Worm (Caenorhabditis elegans) whole organism, L4 larva: ENCODE measurements around the gene pgap-2.

Experiments used
- D1046.2 ChIP-seq: fragments of 200-800 bp; sonication (Bioruptor generic); IDR thresholded peaks from 2 replicates; pipeline ENCODE4 v1.3.6; 2022; ENCODE audit warnings: missing genetic modification characterization, missing compliant biosample characterization
- F10B5.3 ChIP-seq: sonication (generic microtip); optimal IDR thresholded peaks from 2 replicates; lab custom pipeline; 2016; ENCODE audit warnings: mild to moderate bottlenecking, missing genetic modification characterization, missing compliant biosample characterization
- F37D6.2 ChIP-seq: sonication (generic microtip); optimal IDR thresholded peaks from 2 replicates; lab custom pipeline; 2016; ENCODE audit warnings: mild to moderate bottlenecking, missing genetic modification characterization, missing compliant biosample characterization
- F49E8.2 ChIP-seq: sonication (generic microtip); optimal IDR thresholded peaks from 2 replicates; lab custom pipeline; 2016; ENCODE audit warnings: missing compliant biosample characterization, mild to moderate bottlenecking, missing genetic modification characterization, borderline replicate concordance
- Y105C5A.15 ChIP-seq: fragments of 200-800 bp; sonication (Bioruptor generic); IDR thresholded peaks from 2 replicates; pipeline ENCODE4 v1.3.6; 2022; ENCODE audit warnings: missing genetic modification characterization, missing compliant biosample characterization
- Y5F2A.4 ChIP-seq: fragments of 200-800 bp; sonication (Bioruptor generic); optimal IDR thresholded peaks from 2 replicates; lab custom pipeline; 2018; ENCODE audit warnings: mild to moderate bottlenecking, missing genetic modification characterization, missing compliant biosample characterization
- ZK337.2 ChIP-seq: fragments of 200-800 bp; sonication (Bioruptor generic); IDR thresholded peaks from 2 replicates; pipeline ENCODE4 v1.3.6; 2022; ENCODE audit warnings: missing genetic modification reagents, missing genetic modification characterization, missing compliant biosample characterization
- arid-1 ChIP-seq: fragments of 200-800 bp; sonication (Bioruptor generic); conservative IDR thresholded peaks from 2 replicates; pipeline ENCODE4 v1.3.6; 2022; ENCODE audit warnings: missing genetic modification reagents, missing genetic modification characterization, missing compliant biosample characterization
- attf-4 ChIP-seq: sonication (generic microtip); optimal IDR thresholded peaks from 3 replicates; lab custom pipeline; 2017; ENCODE audit warnings: missing biosample characterization, missing genetic modification characterization
- ceh-28 ChIP-seq: fragments of 150-350 bp; optimal IDR thresholded peaks from 2 replicates; lab custom pipeline; 2014; ENCODE audit warnings: missing biosample characterization, missing genetic modification reagents, missing genetic modification characterization
- ceh-44 ChIP-seq: fragments of 200-800 bp; sonication (Bioruptor generic); IDR thresholded peaks from 2 replicates; pipeline ENCODE4 v1.3.6; 2022; ENCODE audit warnings: missing genetic modification reagents, missing genetic modification characterization, missing compliant biosample characterization
- ceh-82 ChIP-seq: sonication (generic microtip); optimal IDR thresholded peaks from 2 replicates; lab custom pipeline; 2017; ENCODE audit warnings: missing biosample characterization, missing genetic modification characterization
- daf-19 ChIP-seq: fragments of 200-800 bp; sonication (Bioruptor generic); conservative IDR thresholded peaks from 2 replicates; pipeline ENCODE4 v1.3.6; 2022; ENCODE audit warnings: missing genetic modification characterization, missing compliant biosample characterization
- dmd-8 ChIP-seq: fragments of 200-800 bp; sonication (Bioruptor generic); IDR thresholded peaks from 2 replicates; pipeline ENCODE4 v1.3.6; 2022; ENCODE audit warnings: missing genetic modification characterization, missing compliant biosample characterization
- dmd-9 ChIP-seq: fragments of 200-800 bp; sonication (Bioruptor generic); IDR thresholded peaks from 2 replicates; pipeline ENCODE4 v1.3.6; 2022; ENCODE audit warnings: missing genetic modification reagents, missing genetic modification characterization, missing compliant biosample characterization
- dve-1 ChIP-seq: sonication (generic microtip); optimal IDR thresholded peaks from 2 replicates; lab custom pipeline; 2017; ENCODE audit warnings: antibody characterized with exemption, mild to moderate bottlenecking, missing genetic modification characterization, missing compliant biosample characterization; ENCODE audit not compliant: insufficient read depth
- lim-7 ChIP-seq: fragments of 200-800 bp; sonication (Bioruptor generic); IDR thresholded peaks from 2 replicates; pipeline ENCODE4 v1.3.6; 2022; ENCODE audit warnings: missing genetic modification characterization, missing compliant biosample characterization
- lin-1 ChIP-seq: fragments of 200-800 bp; sonication (Bioruptor generic); IDR thresholded peaks from 2 replicates; pipeline ENCODE4 v1.3.6; 2022; ENCODE audit warnings: missing genetic modification reagents, missing genetic modification characterization, missing compliant biosample characterization
- lin-15B ChIP-seq: fragments of 150-350 bp; sonication (generic microtip); optimal IDR thresholded peaks from 3 replicates; lab custom pipeline; 2014; ENCODE audit warnings: missing biosample characterization, missing genetic modification characterization
- lin-39 ChIP-seq: fragments of 150-350 bp; optimal IDR thresholded peaks from 2 replicates; lab custom pipeline; 2014; ENCODE audit warnings: missing biosample characterization, missing genetic modification reagents, missing genetic modification characterization
- madf-5 ChIP-seq, 2 experiments: fragments of 200-800 bp; sonication (Bioruptor generic); IDR thresholded peaks; 2 replicates each; pipeline ENCODE4 v1.3.6; 2022; ENCODE audit warnings: missing compliant biosample characterization in 2 of 2, missing genetic modification characterization in 2 of 2
- madf-9 ChIP-seq: fragments of 200-800 bp; sonication (Bioruptor generic); conservative IDR thresholded peaks from 2 replicates; pipeline ENCODE4 v1.3.6; 2022; ENCODE audit warnings: missing genetic modification reagents, missing genetic modification characterization, missing compliant biosample characterization
- mep-1 ChIP-seq: fragments of 150-350 bp; sonication (generic microtip); optimal IDR thresholded peaks from 3 replicates; lab custom pipeline; 2014; ENCODE audit warnings: missing biosample characterization, missing genetic modification characterization
- mes-2 ChIP-seq: sonication (generic microtip); optimal IDR thresholded peaks from 2 replicates; lab custom pipeline; 2016; ENCODE audit warnings: missing genotype, mild to moderate bottlenecking, missing genetic modification characterization, missing compliant biosample characterization; ENCODE audit not compliant: poor library complexity, severe bottlenecking
- nhr-10 ChIP-seq: fragments of 150-350 bp; optimal IDR thresholded peaks from 2 replicates; lab custom pipeline; 2014; ENCODE audit warnings: missing biosample characterization, missing genetic modification characterization
- nhr-102 ChIP-seq: sonication (generic microtip); optimal IDR thresholded peaks from 2 replicates; lab custom pipeline; 2016; ENCODE audit warnings: mild to moderate bottlenecking, missing genetic modification characterization, moderate library complexity, missing compliant biosample characterization
- nhr-111 ChIP-seq: fragments of 200-800 bp; sonication (Bioruptor generic); optimal IDR thresholded peaks from 2 replicates; lab custom pipeline; 2018; ENCODE audit warnings: mild to moderate bottlenecking, missing genetic modification characterization, missing compliant biosample characterization
- nhr-237 ChIP-seq: sonication (generic microtip); optimal IDR thresholded peaks from 2 replicates; lab custom pipeline; 2017; ENCODE audit warnings: missing biosample characterization, missing genetic modification characterization
- nhr-25 ChIP-seq: sonication (generic microtip); optimal IDR thresholded peaks from 2 replicates; lab custom pipeline; 2017; ENCODE audit warnings: missing genetic modification characterization, mild to moderate bottlenecking, missing compliant biosample characterization, antibody characterized with exemption, moderate library complexity, borderline replicate concordance; ENCODE audit not compliant: insufficient read depth
- nhr-28 ChIP-seq: fragments of 150-350 bp; optimal IDR thresholded peaks from 2 replicates; lab custom pipeline; 2014; ENCODE audit warnings: missing biosample characterization, missing genetic modification characterization
- nhr-41 ChIP-seq: fragments of 200-800 bp; sonication (Bioruptor generic); IDR thresholded peaks from 2 replicates; pipeline ENCODE4 v1.3.6; 2022; ENCODE audit warnings: missing genetic modification reagents, missing genetic modification characterization, missing compliant biosample characterization
- nhr-42 ChIP-seq: fragments of 200-800 bp; sonication (Bioruptor generic); IDR thresholded peaks from 2 replicates; pipeline ENCODE4 v1.3.6; 2022; ENCODE audit warnings: missing genetic modification characterization, missing compliant biosample characterization
- nhr-48 ChIP-seq: sonication (generic microtip); optimal IDR thresholded peaks from 2 replicates; lab custom pipeline; 2016; ENCODE audit warnings: mild to moderate bottlenecking, missing genetic modification characterization, missing compliant biosample characterization
- nhr-76 ChIP-seq: fragments of 150-350 bp; optimal IDR thresholded peaks from 2 replicates; lab custom pipeline; 2014; ENCODE audit warnings: missing biosample characterization, missing genetic modification characterization
- pqm-1 ChIP-seq: sonication (generic microtip); optimal IDR thresholded peaks from 2 replicates; lab custom pipeline; 2017; ENCODE audit warnings: missing biosample characterization, missing genetic modification characterization
- rbr-2 ChIP-seq: sonication (generic microtip); optimal IDR thresholded peaks from 2 replicates; lab custom pipeline; 2016; ENCODE audit warnings: missing genotype, missing genetic modification characterization, missing compliant biosample characterization
- saeg-2 ChIP-seq: fragments of 200-800 bp; sonication (Bioruptor generic); IDR thresholded peaks from 2 replicates; pipeline ENCODE4 v1.3.6; 2022; ENCODE audit warnings: missing genetic modification reagents, missing genetic modification characterization, missing compliant biosample characterization
- sdz-12 ChIP-seq: fragments of 200-800 bp; sonication (Bioruptor generic); optimal IDR thresholded peaks from 2 replicates; lab custom pipeline; 2018; ENCODE audit warnings: mild to moderate bottlenecking, missing genetic modification characterization, missing compliant biosample characterization
- snpc-1.2 ChIP-seq: fragments of 200-800 bp; sonication (Bioruptor generic); IDR thresholded peaks from 2 replicates; pipeline ENCODE4 v1.3.6; 2022; ENCODE audit warnings: missing genetic modification reagents, missing genetic modification characterization, missing compliant biosample characterization
- tra-1 ChIP-seq: fragments of 200-800 bp; sonication (Bioruptor generic); IDR thresholded peaks from 2 replicates; pipeline ENCODE4 v1.3.6; 2022; ENCODE audit warnings: missing genetic modification reagents, missing genetic modification characterization, missing compliant biosample characterization
- unc-130 ChIP-seq: sonication (generic microtip); optimal IDR thresholded peaks from 2 replicates; lab custom pipeline; 2016; ENCODE audit warnings: missing genetic modification reagents, missing genetic modification characterization, missing compliant biosample characterization
- unc-39 ChIP-seq: sonication (generic microtip); optimal IDR thresholded peaks from 2 replicates; lab custom pipeline; 2017; ENCODE audit warnings: missing biosample characterization, missing genetic modification characterization
- unc-62 ChIP-seq, 3 experiments: fragments of 150-350 bp in 1 of 3; sonication (generic microtip); optimal IDR thresholded peaks in 2 of 3; peaks in 1 of 3; 1 replicate in 1 of 3; 2 replicates in 2 of 3; lab custom pipeline; 2014 to 2017; ENCODE audit warnings: missing biosample characterization in 3 of 3, missing genetic modification characterization in 3 of 3, missing genetic modification reagents in 3 of 3, missing genotype in 1 of 3

pgap-2 gene

ce11 chrIII:4668073-4668472 lies 37.2 kb upstream of the pgap-2 start (continued):
- no peak for TF ChIP-seq madf-5 (GFP tag; IDR thresholded peaks at IDR 0.05; lab: Robert Waterston, UW)
- no peak for TF ChIP-seq sdz-12 (GFP tag; lab: Kevin White, UChicago)
- TF ChIP-seq tra-1 (GFP tag; lab: Robert Waterston, UW) = no peak
- no peak for TF ChIP-seq nhr-102 (tag; lab: Kevin White, UChicago)
- no peak for TF ChIP-seq mes-2
- no peak for TF ChIP-seq F37D6.2 (tag; lab: Kevin White, UChicago)
- TF ChIP-seq ceh-82 (tag; lab: Kevin White, UChicago) = no peak
- TF ChIP-seq nhr-41 (GFP tag; lab: Robert Waterston, UW) = no peak
- TF ChIP-seq daf-19 (GFP tag; lab: Robert Waterston, UW) = no peak
- no peak for TF ChIP-seq nhr-10 (tag; lab: Kevin White, UChicago)
- no peak for TF ChIP-seq ceh-44 (GFP tag; lab: Robert Waterston, UW)
- no peak for TF ChIP-seq attf-4 (tag; lab: Kevin White, UChicago)
- no peak for TF ChIP-seq unc-130 (GFP tag; lab: Kevin White, UChicago)
- TF ChIP-seq nhr-25 (tag; lab: Kevin White, UChicago) = no peak
- TF ChIP-seq nhr-111 (GFP tag; lab: Kevin White, UChicago) = no peak
- no peak for TF ChIP-seq snpc-1.2 (GFP tag; lab: Robert Waterston, UW)
- TF ChIP-seq unc-39 (tag; lab: Kevin White, UChicago) = no peak
- no peak for TF ChIP-seq nhr-42
- TF ChIP-seq mep-1 (tag; lab: Kevin White, UChicago) = no peak
- TF ChIP-seq saeg-2 (GFP tag; lab: Robert Waterston, UW) = no peak
- peak; percentile 97 for TF ChIP-seq nhr-28 (tag; lab: Kevin White, UChicago)
- no peak for TF ChIP-seq F10B5.3 (tag; lab: Kevin White, UChicago)
- TF ChIP-seq unc-62 (GFP tag; optimal IDR thresholded peaks at IDR 0.05 in 1 of 2; lab: Kevin White, UChicago) = no peak
- TF ChIP-seq unc-62 (tag; optimal IDR thresholded peaks at IDR 0.05; lab: Kevin White, UChicago) = no peak
- no peak for TF ChIP-seq Y105C5A.15 (GFP tag; lab: Robert Waterston, UW)
- no peak for TF ChIP-seq rbr-2
- no peak for TF ChIP-seq Y5F2A.4 (GFP tag; lab: Kevin White, UChicago)
- TF ChIP-seq nhr-76 = no peak
- TF ChIP-seq lin-15B (tag; lab: Kevin White, UChicago) = no peak
- no peak for TF ChIP-seq lim-7

ce11 chrIII:4671491-4671890 lies 33.8 kb upstream of the pgap-2 start, which contains the start of gene T23F11.11:
TSS of gene T23F11.11 (minus strand) at chrIII:4671591.
- TF ChIP-seq pqm-1 (peak; percentile 5), dmd-9 (GFP tag; lab: Robert Waterston, UW) (no peak)
- TF ChIP-seq, all 104 proteins: peak for 1

- TF ChIP-seq ZK337.2 (GFP tag; lab: Robert Waterston, UW) (no peak), dmd-9 (GFP tag; lab: Robert Waterston, UW) (no peak), nhr-102 (tag; lab: Kevin White, UChicago) (no peak), nhr-48 (tag; lab: Kevin White, UChicago) (no peak), madf-9 (GFP tag; lab: Robert Waterston, UW) (no peak), nhr-237 (no peak), nhr-41 (GFP tag; lab: Robert Waterston, UW) (no peak), dmd-8 (GFP tag; lab: Robert Waterston, UW) (no peak), D1046.2 (no peak), arid-1 (GFP tag; lab: Robert Waterston, UW) (no peak), lin-39 (tag; lab: Kevin White, UChicago) (no peak), tra-1 (GFP tag; lab: Robert Waterston, UW) (no peak), lin-1 (GFP tag; lab: Robert Waterston, UW) (no peak), ceh-28 (tag; lab: Kevin White, UChicago) (no peak), F49E8.2 (no peak), pqm-1 (no peak), dve-1 (no peak)
These were observed 33.4 kb upstream of the pgap-2 start, which contains the start of gene srg-13 for ce11 chrIII:4671949-4672348. TSS of gene srg-13 (plus strand) at chrIII:4672249.
